Fruit fly (Drosophila melanogaster) whole organism, embryonic: ENCODE measurements around the gene HisCl1.

Experiments used
- Ada2b ChIP-seq: fragments of 200-800 bp; sonication (Bioruptor generic); IDR thresholded peaks from 2 replicates; pipeline ENCODE4 v1.3.6; 2022; ENCODE audit warnings: missing biosample characterization, missing genetic modification characterization
- Atf-2 ChIP-seq: fragments of 200-800 bp; sonication (Bioruptor generic); optimal IDR thresholded peaks from 2 replicates; lab custom pipeline; 2016; ENCODE audit warnings: missing biosample characterization, missing genetic modification characterization
- CG10267 ChIP-seq: fragments of 200-800 bp; sonication (Bioruptor generic); optimal IDR thresholded peaks from 2 replicates; lab custom pipeline; 2018; ENCODE audit warnings: missing biosample characterization, mild to moderate bottlenecking, missing genetic modification characterization, moderate library complexity
- CG10543 ChIP-seq: fragments of 200-800 bp; sonication (Bioruptor generic); optimal IDR thresholded peaks from 3 replicates; lab custom pipeline; 2017; ENCODE audit warnings: missing biosample characterization, mild to moderate bottlenecking, missing genetic modification characterization, moderate library complexity
- CG11093 ChIP-seq: fragments of 200-800 bp; sonication (Bioruptor generic); IDR thresholded peaks from 3 replicates; pipeline ENCODE4 v1.3.6; 2022; ENCODE audit warnings: missing biosample characterization, missing genetic modification characterization
- CG12071 ChIP-seq: fragments of 200-800 bp; sonication (Bioruptor generic); optimal IDR thresholded peaks from 3 replicates; lab custom pipeline; 2018; ENCODE audit warnings: missing biosample characterization, mild to moderate bottlenecking, missing genetic modification characterization
- CG1233 ChIP-seq: fragments of 200-800 bp; sonication (Bioruptor generic); optimal IDR thresholded peaks from 4 replicates; lab custom pipeline; 2018; ENCODE audit warnings: missing biosample characterization, mild to moderate bottlenecking, missing genetic modification characterization
- CG13287 ChIP-seq: fragments of 200-800 bp; sonication (Bioruptor generic); IDR thresholded peaks from 2 replicates; pipeline ENCODE4 v1.3.6; 2022; ENCODE audit warnings: missing biosample characterization, missing genetic modification characterization; ENCODE audit not compliant: partially characterized antibody
- CG17385 ChIP-seq: fragments of 200-800 bp; sonication (Bioruptor generic); optimal IDR thresholded peaks from 3 replicates; lab custom pipeline; 2018; ENCODE audit warnings: missing biosample characterization, mild to moderate bottlenecking, missing genetic modification characterization
- CG18011 ChIP-seq: fragments of 200-800 bp; sonication (Bioruptor generic); optimal IDR thresholded peaks from 2 replicates; lab custom pipeline; 2017; ENCODE audit warnings: missing biosample characterization, missing genetic modification characterization, mild to moderate bottlenecking, moderate library complexity, missing genotype
- CG2116 ChIP-seq: fragments of 200-800 bp; sonication (Bioruptor generic); optimal IDR thresholded peaks from 3 replicates; lab custom pipeline; 2018; ENCODE audit warnings: missing biosample characterization, mild to moderate bottlenecking, missing genetic modification characterization
- CG2889 ChIP-seq: fragments of 200-800 bp; sonication (Bioruptor generic); IDR thresholded peaks from 3 replicates; pipeline ENCODE4 v1.3.6; 2022; ENCODE audit warnings: missing biosample characterization, missing genetic modification characterization
- CG4360 ChIP-seq: fragments of 200-800 bp; sonication (Bioruptor generic); IDR thresholded peaks from 2 replicates; pipeline ENCODE4 v1.3.6; 2022; ENCODE audit warnings: missing biosample characterization, missing genetic modification characterization
- CG4617 ChIP-seq: fragments of 200-800 bp; sonication (Bioruptor generic); optimal IDR thresholded peaks from 3 replicates; lab custom pipeline; 2016; ENCODE audit warnings: missing biosample characterization, missing genetic modification characterization, borderline replicate concordance
- CG7357 ChIP-seq: fragments of 200-800 bp; sonication (Bioruptor generic); IDR thresholded peaks from 3 replicates; pipeline ENCODE4 v1.3.6; 2022; ENCODE audit warnings: missing biosample characterization, missing genetic modification characterization
- CG8290 ChIP-seq, 3 experiments: fragments of 200-800 bp; sonication (Bioruptor generic); optimal IDR thresholded peaks; 2 replicates each; lab custom pipeline; 2016 to 2019; ENCODE audit warnings: missing biosample characterization in 3 of 3, missing genetic modification characterization in 3 of 3, mild to moderate bottlenecking in 2 of 3, moderate library complexity in 1 of 3
- CG9727 ChIP-seq: fragments of 200-800 bp; sonication (Bioruptor generic); optimal IDR thresholded peaks from 3 replicates; lab custom pipeline; 2017; ENCODE audit warnings: missing biosample characterization, mild to moderate bottlenecking, missing genetic modification characterization
- CG9876 ChIP-seq: fragments of 200-800 bp; sonication (Bioruptor generic); optimal IDR thresholded peaks from 2 replicates; lab custom pipeline; 2016; ENCODE audit warnings: missing biosample characterization, missing genetic modification characterization
- Dip3 ChIP-seq: fragments of 200-800 bp; sonication (Bioruptor generic); optimal IDR thresholded peaks from 3 replicates; lab custom pipeline; 2016; ENCODE audit warnings: missing biosample characterization, missing genetic modification characterization
- E2f1 ChIP-seq: fragments of 200-800 bp; sonication (Bioruptor generic); IDR thresholded peaks from 2 replicates; pipeline ENCODE4 v1.3.6; 2022; ENCODE audit warnings: missing biosample characterization, missing genetic modification characterization
- Ets65A ChIP-seq: fragments of 200-800 bp; sonication (Bioruptor generic); peaks from one replicate; lab custom pipeline; 2016; ENCODE audit warnings: missing biosample characterization, missing genetic modification characterization
- GATAe ChIP-seq: fragments of 200-800 bp; sonication (Bioruptor generic); conservative IDR thresholded peaks from 2 replicates; pipeline ENCODE4 v1.3.6; 2022; ENCODE audit warnings: missing biosample characterization, missing genetic modification characterization
- H15 ChIP-seq: fragments of 200-800 bp; sonication (Bioruptor generic); IDR thresholded peaks from 3 replicates; pipeline ENCODE4 v1.3.6; 2022; ENCODE audit warnings: missing biosample characterization, missing genetic modification characterization
- HLHmδ ChIP-seq: fragments of 200-800 bp; sonication (Bioruptor generic); optimal IDR thresholded peaks from 2 replicates; lab custom pipeline; 2018; ENCODE audit warnings: missing biosample characterization, mild to moderate bottlenecking, missing genetic modification characterization, moderate library complexity
- Hsf ChIP-seq: fragments of 200-800 bp; sonication (Bioruptor generic); optimal IDR thresholded peaks from 3 replicates; lab custom pipeline; 2016; ENCODE audit warnings: missing biosample characterization, missing genetic modification characterization
- Mrtf ChIP-seq: fragments of 200-800 bp; sonication (Bioruptor generic); IDR thresholded peaks from 3 replicates; pipeline ENCODE4 v1.3.6; 2022; ENCODE audit warnings: missing biosample characterization, missing genetic modification characterization
- Ptx1 ChIP-seq: fragments of 200-800 bp; sonication (Bioruptor generic); IDR thresholded peaks from 2 replicates; pipeline ENCODE4 v1.3.6; 2022; ENCODE audit warnings: missing biosample characterization, missing genetic modification characterization
- ash1 ChIP-seq: fragments of 200-800 bp; sonication (Bioruptor generic); optimal IDR thresholded peaks from 2 replicates; lab custom pipeline; 2018; ENCODE audit warnings: missing biosample characterization, mild to moderate bottlenecking, missing genetic modification characterization
- cato ChIP-seq: fragments of 200-800 bp; sonication (Bioruptor generic); optimal IDR thresholded peaks from 2 replicates; lab custom pipeline; 2016; ENCODE audit warnings: missing biosample characterization, missing genetic modification characterization, borderline replicate concordance
- crol ChIP-seq: fragments of 200-800 bp; sonication (Bioruptor generic); IDR thresholded peaks from 2 replicates; pipeline ENCODE4 v1.3.6; 2022; ENCODE audit warnings: missing biosample characterization, missing genetic modification characterization
- dati ChIP-seq: fragments of 200-800 bp; sonication (Bioruptor generic); IDR thresholded peaks from 2 replicates; pipeline ENCODE4 v1.3.6; 2022; ENCODE audit warnings: missing biosample characterization, missing genetic modification characterization
- esg ChIP-seq: fragments of 200-800 bp; sonication (Bioruptor generic); conservative IDR thresholded peaks from 2 replicates; pipeline ENCODE4 v1.3.6; 2022; ENCODE audit warnings: missing biosample characterization, missing genetic modification characterization
- fd96Cb ChIP-seq: fragments of 200-800 bp; sonication (Bioruptor generic); optimal IDR thresholded peaks from 2 replicates; lab custom pipeline; 2018; ENCODE audit warnings: missing biosample characterization, mild to moderate bottlenecking, missing genetic modification characterization, moderate library complexity
- fu2 ChIP-seq: fragments of 200-800 bp; sonication (Bioruptor generic); optimal IDR thresholded peaks from 2 replicates; lab custom pipeline; 2016; ENCODE audit warnings: missing biosample characterization, missing genetic modification characterization
- grau ChIP-seq: fragments of 200-800 bp; optimal IDR thresholded peaks from 3 replicates; lab custom pipeline; 2019; ENCODE audit warnings: missing biosample characterization, mild to moderate bottlenecking, missing genetic modification characterization, moderate library complexity
- gsb ChIP-seq: fragments of 200-800 bp; sonication (Bioruptor generic); IDR thresholded peaks from 2 replicates; pipeline ENCODE4 v1.3.6; 2022; ENCODE audit warnings: missing biosample characterization, missing genetic modification characterization
- gt ChIP-seq: fragments of 200-800 bp; sonication (Bioruptor generic); IDR thresholded peaks from 2 replicates; pipeline ENCODE4 v1.3.6; 2022; ENCODE audit warnings: missing biosample characterization, missing genetic modification characterization
- knrl ChIP-seq: fragments of 200-800 bp; sonication (Bioruptor generic); IDR thresholded peaks from 3 replicates; pipeline ENCODE4 v1.3.6; 2022; ENCODE audit warnings: missing biosample characterization, missing genetic modification characterization; ENCODE audit not compliant: partially characterized antibody
- lov ChIP-seq, 2 experiments: fragments of 200-800 bp in 1 of 2; fragments of >200 bp in 1 of 2; sonication (Bioruptor generic) in 1 of 2; IDR thresholded peaks in 1 of 2; optimal IDR thresholded peaks in 1 of 2; 2 replicates in 1 of 2; 3 replicates in 1 of 2; pipeline versions ENCODE4 v1.3.6 to Lab custom; 2017 to 2022; ENCODE audit warnings: missing biosample characterization in 1 of 2, missing genetic modification characterization in 1 of 2
- nerfin-1 ChIP-seq: fragments of 200-800 bp; sonication (Bioruptor generic); optimal IDR thresholded peaks from 3 replicates; lab custom pipeline; 2019; ENCODE audit warnings: missing biosample characterization, mild to moderate bottlenecking, missing genetic modification characterization, moderate library complexity
- odd ChIP-seq: fragments of 200-800 bp; sonication (Bioruptor generic); optimal IDR thresholded peaks from 2 replicates; lab custom pipeline; 2017; ENCODE audit warnings: missing biosample characterization, mild to moderate bottlenecking, missing genetic modification characterization
- pzg ChIP-seq: fragments of 200-800 bp; sonication (Bioruptor generic); optimal IDR thresholded peaks from 3 replicates; lab custom pipeline; 2018; ENCODE audit warnings: missing biosample characterization, mild to moderate bottlenecking, missing genetic modification characterization, moderate library complexity
- ro ChIP-seq: fragments of 200-800 bp; sonication (Bioruptor generic); IDR thresholded peaks from 2 replicates; pipeline ENCODE4 v1.3.6; 2022; ENCODE audit warnings: missing biosample characterization, missing genetic modification characterization
- salm ChIP-seq: fragments of 200-800 bp; sonication (Bioruptor generic); optimal IDR thresholded peaks from 2 replicates; lab custom pipeline; 2018; ENCODE audit warnings: missing biosample characterization, mild to moderate bottlenecking, missing genetic modification characterization
- sob ChIP-seq: fragments of 200-800 bp; sonication (Bioruptor generic); IDR thresholded peaks from 2 replicates; pipeline ENCODE4 v1.3.6; 2022; ENCODE audit warnings: missing biosample characterization, missing genetic modification characterization
- ssp ChIP-seq: fragments of 200-800 bp; sonication (Bioruptor generic); IDR thresholded peaks from 2 replicates; pipeline ENCODE4 v1.3.6; 2022; ENCODE audit warnings: missing biosample characterization, missing genetic modification characterization
- tll ChIP-seq, 2 experiments: fragments of 200-800 bp in 1 of 2; fragments of >200 bp in 1 of 2; sonication (Bioruptor generic) in 1 of 2; optimal IDR thresholded peaks; 2 replicates each; lab custom pipeline; 2017 to 2019; ENCODE audit warnings: missing biosample characterization in 2 of 2, missing genetic modification characterization in 2 of 2, mild to moderate bottlenecking in 1 of 2, moderate library complexity in 1 of 2
- trem ChIP-seq: fragments of 200-800 bp; optimal IDR thresholded peaks from 3 replicates; lab custom pipeline; 2019; ENCODE audit warnings: missing biosample characterization, mild to moderate bottlenecking, missing genetic modification characterization, moderate library complexity
- ttk ChIP-seq: fragments of 200-800 bp; sonication (Bioruptor generic); IDR thresholded peaks from 2 replicates; pipeline ENCODE4 v2.1.2; 2022; ENCODE audit warnings: missing biosample characterization, missing genetic modification characterization
- yki ChIP-seq: fragments of >200 bp; optimal IDR thresholded peaks from 3 replicates; lab custom pipeline; 2018

Gene HisCl1

DNA sequence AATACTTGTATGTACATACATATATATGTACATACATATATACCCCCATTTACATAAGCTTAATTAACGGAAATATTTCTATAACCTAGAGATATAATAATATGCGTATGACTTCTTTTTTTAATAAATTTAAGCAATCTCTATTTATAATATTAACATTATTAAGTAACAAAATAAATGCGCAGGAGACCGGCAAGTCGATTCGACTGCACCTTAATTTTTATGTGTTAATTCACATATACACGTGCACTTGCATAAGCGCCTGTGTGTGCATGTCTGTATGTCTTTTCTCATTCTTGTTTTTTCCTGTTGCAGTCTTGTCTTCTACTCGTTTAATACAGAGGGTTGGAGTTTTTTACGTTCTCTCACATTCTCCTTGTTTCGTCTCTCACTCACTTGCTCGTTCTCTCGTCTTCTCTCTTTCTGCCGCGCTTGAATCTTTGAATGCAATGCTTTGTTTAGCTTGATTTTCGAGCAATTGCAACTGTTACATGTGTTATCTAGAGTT is 6.7 kb upstream of the HisCl1 start (continued):
- TF ChIP-seq pzg (GFP tag; lab: Kevin White, UChicago) (no peak), lov (optimal IDR thresholded peaks at IDR 0.05; lab: Kevin White, UChicago) (no peak), lov (GFP tag; IDR thresholded peaks at IDR 0.05; lab: Robert Waterston, UW) (peak; percentile 94), CG4360 (GFP tag; lab: Robert Waterston, UW) (peak; percentile 70), crol (no peak), Atf-2 (GFP tag; lab: Kevin White, UChicago) (peak; percentile 30), Ada2b (GFP tag; lab: Robert Waterston, UW) (peak; percentile 53; the same call in 1 of the 2 replicates), CG4617 (GFP tag; lab: Kevin White, UChicago) (peak; percentile 78), Hsf (GFP tag; lab: Kevin White, UChicago) (peak; percentile 76), tll (GFP tag; optimal IDR thresholded peaks at IDR 0.05; lab: Kevin White, UChicago) (peak in 1 of 2 experiments; percentile 12), ro (GFP tag; lab: Robert Waterston, UW) (peak; percentile 75), trem (tag; lab: Kevin White, UChicago) (peak; percentile 96), ttk (GFP tag; lab: Robert Waterston, UW) (peak; percentile 88), grau (tag; lab: Kevin White, UChicago) (peak; percentile 91), knrl (no peak), Ets65A (GFP tag; lab: Kevin White, UChicago) (peak; percentile 56), CG13287 (GFP tag; lab: Robert Waterston, UW) (no peak), nerfin-1 (tag; lab: Kevin White, UChicago) (peak; percentile 92), esg (GFP tag; lab: Robert Waterston, UW) (peak; percentile 78), ash1 (GFP tag; lab: Kevin White, UChicago) (no peak), gsb (GFP tag; lab: Robert Waterston, UW) (no peak), CG1233 (GFP tag; lab: Kevin White, UChicago) (peak; percentile 88), CG10543 (GFP tag; lab: Kevin White, UChicago) (no peak), salm (peak; percentile 88), E2f1 (GFP tag; lab: Robert Waterston, UW) (peak; percentile 71), Mrtf (peak; percentile 75), HLHmδ (GFP tag; lab: Kevin White, UChicago) (no peak), CG11093 (GFP tag; lab: Robert Waterston, UW) (peak; percentile 84), CG7357 (GFP tag; lab: Robert Waterston, UW) (peak; percentile 78), dati (peak; percentile 41; the same call in 1 of the 2 replicates), CG17385 (GFP tag; lab: Kevin White, UChicago) (peak; percentile 85), GATAe (no peak), CG18011 (GFP tag; lab: Kevin White, UChicago) (peak; percentile 26), CG10267 (tag; lab: Kevin White, UChicago) (peak; percentile 96), Ptx1 (peak; percentile 85), yki (lab: Kevin White, UChicago) (no peak), CG8290 (GFP tag; optimal IDR thresholded peaks at IDR 0.05; lab: Kevin White, UChicago) (peak; percentile 92), CG8290 (tag; optimal IDR thresholded peaks at IDR 0.05; lab: Kevin White, UChicago) (peak in 1 of 2 experiments; percentile 71), CG12071 (no peak), CG9727 (GFP tag; lab: Kevin White, UChicago) (peak; percentile 98), CG2116 (GFP tag; lab: Kevin White, UChicago) (peak; percentile 54), fu2 (no peak), odd (GFP tag; lab: Kevin White, UChicago) (peak; percentile 81), cato (GFP tag; lab: Kevin White, UChicago) (peak; percentile 93), H15 (peak; percentile 86), CG9876 (GFP tag; lab: Kevin White, UChicago) (no peak), fd96Cb (tag; lab: Kevin White, UChicago) (peak; percentile 98), sob (GFP tag; lab: Robert Waterston, UW) (peak; percentile 74), ssp (GFP tag; lab: Robert Waterston, UW) (peak; percentile 80), Dip3 (no peak), CG2889 (GFP tag; lab: Robert Waterston, UW) (peak; percentile 51; the same call in 1 of the 3 replicates), gt (peak; percentile 79)
